Worm (Caenorhabditis elegans): ENCODE results near the gene F31D4.5.

Gene F31D4.5

ce11 chrV:20845524-20846208 is 8.2 kb upstream of the F31D4.5 start, which contains the start of the genes F31D4.2 and fkb-6:
Gene F31D4.2 (minus strand): TSS chrV:20845546.
Gene fkb-6 (plus strand): TSS chrV:20846158.
- TF ChIP-seq unc-62 (GFP tag; optimal IDR thresholded peaks at IDR 0.05), result no peak

ce11 chrV:20847743-20848229 is 6.1 kb upstream of the F31D4.5 start:
- TF ChIP-seq unc-62 (GFP tag; optimal IDR thresholded peaks at IDR 0.05), result no peak

ce11 chrV:20850580-20850979 is 3.3 kb upstream of the F31D4.5 start, which contains the start of gene clec-264:
Gene clec-264 (minus strand): TSS chrV:20850701.
- no peak for TF ChIP-seq unc-62 (GFP tag; optimal IDR thresholded peaks at IDR 0.05)

ce11 chrV:20851847-20852386 is 2.0 kb upstream of the F31D4.5 start, which contains the start of gene ndua-1:
Gene ndua-1 (minus strand): TSS chrV:20851897.
- no peak for TF ChIP-seq unc-62 (GFP tag; optimal IDR thresholded peaks at IDR 0.05)

- TF ChIP-seq unc-62 (GFP tag; optimal IDR thresholded peaks at IDR 0.05), result no peak
Measured at ce11 chrV:20861080-20861479, 7.2 kb downstream of the F31D4.5 start, which contains the start of gene try-4. Gene try-4 (minus strand): TSS chrV:20861153.

- no peak for TF ChIP-seq unc-62 (GFP tag; optimal IDR thresholded peaks at IDR 0.05)
Measured at ce11 chrV:20862681-20863080, 8.8 kb downstream of the F31D4.5 start, which contains the start of gene twk-35. Gene twk-35 (plus strand): TSS chrV:20862981.

- no peak for TF ChIP-seq unc-62 (GFP tag; optimal IDR thresholded peaks at IDR 0.05)
Measured at ce11 chrV:20866406-20866805, 12.5 kb downstream of the F31D4.5 start.

ce11 chrV:20868329-20868728 is 14.5 kb downstream of the F31D4.5 start, which contains the start of gene F31D4.8:
Gene F31D4.8 (minus strand): TSS chrV:20868429.
- no peak for TF ChIP-seq unc-62 (GFP tag; optimal IDR thresholded peaks at IDR 0.05)

- no peak for TF ChIP-seq unc-62 (GFP tag; optimal IDR thresholded peaks at IDR 0.05)
Measured at ce11 chrV:20870633-20871032, 16.8 kb downstream of the F31D4.5 start.

- TF ChIP-seq unc-62 (GFP tag; optimal IDR thresholded peaks at IDR 0.05), result no peak
Measured at ce11 chrV:20871194-20871593, 17.3 kb downstream of the F31D4.5 start.

- TF ChIP-seq unc-62 (GFP tag; optimal IDR thresholded peaks at IDR 0.05), result no peak
Measured at ce11 chrV:20873144-20873543, 19.3 kb downstream of the F31D4.5 start.

ce11 chrV:20875324-20875723 is 21.5 kb downstream of the F31D4.5 start:
- TF ChIP-seq unc-62 (GFP tag; optimal IDR thresholded peaks at IDR 0.05), result no peak

ce11 chrV:20879069-20879667 is 25.3 kb downstream of the F31D4.5 start, which contains the start of gene unc-80:
Gene unc-80 (plus strand): TSS chrV:20879601.
- TF ChIP-seq unc-62 (GFP tag; optimal IDR thresholded peaks at IDR 0.05), result no peak

ce11 chrV:20891871-20892270 is 38.0 kb downstream of the F31D4.5 start:
- no peak for TF ChIP-seq unc-62 (GFP tag; optimal IDR thresholded peaks at IDR 0.05)

- TF ChIP-seq unc-62 (GFP tag; optimal IDR thresholded peaks at IDR 0.05), result no peak
Measured at ce11 chrV:20903167-20904093, 49.6 kb downstream of the F31D4.5 start, which contains the start of gene amx-3. Gene amx-3 (minus strand): TSS chrV:20903714.

ce11 chrV:20904094-20904268 is 50.1 kb downstream of the F31D4.5 start, which contains the start of gene acs-12:
Gene acs-12 (plus strand): TSS chrV:20904169.
- no peak for TF ChIP-seq unc-62 (GFP tag; optimal IDR thresholded peaks at IDR 0.05)

All from whole organism, dauer.